Fruit fly (Drosophila melanogaster) whole organism, adult: Measurements from ENCODE around the gene CG17026.

Experiments used
- CG11617 ChIP-seq: fragments of 200-800 bp; sonication (Bioruptor generic); optimal IDR thresholded peaks from 2 replicates; lab custom pipeline; 2017; ENCODE audit warnings: mild to moderate bottlenecking, missing biosample characterization, missing genetic modification reagents, missing genetic modification characterization
- CG14711 ChIP-seq: fragments of 200-800 bp; sonication (Bioruptor generic); optimal IDR thresholded peaks from 2 replicates; lab custom pipeline; 2018; ENCODE audit warnings: missing biosample characterization, mild to moderate bottlenecking, missing genetic modification characterization, moderate library complexity
- CG33017 ChIP-seq: fragments of 200-800 bp; sonication (Bioruptor generic); optimal IDR thresholded peaks from 2 replicates; lab custom pipeline; 2018; ENCODE audit warnings: missing biosample characterization, mild to moderate bottlenecking, missing genetic modification characterization, moderate library complexity
- CG7101 ChIP-seq: fragments of 200-800 bp; sonication (Bioruptor generic); optimal IDR thresholded peaks from 2 replicates; lab custom pipeline; 2018; ENCODE audit warnings: missing biosample characterization, mild to moderate bottlenecking, missing genetic modification characterization, moderate library complexity
- Hr96 ChIP-seq: fragments of 200-800 bp; sonication (Bioruptor generic); optimal IDR thresholded peaks from 2 replicates; lab custom pipeline; 2016; ENCODE audit warnings: missing biosample characterization, missing genetic modification characterization
- bab1 ChIP-seq: fragments of 200-800 bp; sonication (Bioruptor generic); optimal IDR thresholded peaks from 3 replicates; lab custom pipeline; 2019; ENCODE audit warnings: missing biosample characterization, mild to moderate bottlenecking, missing genetic modification characterization, moderate library complexity
- pad ChIP-seq: fragments of 200-800 bp; sonication (Bioruptor generic); optimal IDR thresholded peaks from 3 replicates; lab custom pipeline; 2017; ENCODE audit warnings: missing biosample characterization, missing genetic modification characterization, mild to moderate bottlenecking, moderate library complexity, missing genetic modification reagents
- tj ChIP-seq: fragments of 200-800 bp; sonication (Bioruptor generic); optimal IDR thresholded peaks from 3 replicates; lab custom pipeline; 2017; ENCODE audit warnings: missing biosample characterization, mild to moderate bottlenecking, missing genetic modification characterization, moderate library complexity

dm6 chr3L:16018721-16019120 lies 43.6 kb downstream of the CG17026 start:
- TF ChIP-seq CG7101 (tag; lab: Kevin White, UChicago) (no peak), Hr96 (GFP tag; lab: Kevin White, UChicago) (no peak), CG33017 (tag; lab: Kevin White, UChicago) (no peak), CG11617 (GFP tag; lab: Kevin White, UChicago) (no peak), pad (no peak), tj (no peak), bab1 (GFP tag; lab: Kevin White, UChicago) (no peak), CG14711 (tag; lab: Kevin White, UChicago) (no peak)
